Worm (Caenorhabditis elegans) whole organism, L1 larva: Measurements from ENCODE around the gene str-160.
A peak's percentile ranks its signal among the peaks of the same experiment; 100 is the strongest.

ENCODE experiments used
- C04F5.9 ChIP-seq: sonication (generic microtip); optimal IDR thresholded peaks from 2 replicates; lab custom pipeline; 2016; ENCODE audit warnings: missing genetic modification characterization, missing compliant biosample characterization
- C16A3.4 ChIP-seq: fragments of 150-350 bp; optimal IDR thresholded peaks from 2 replicates; lab custom pipeline; 2014; ENCODE audit warnings: missing biosample characterization, missing genetic modification characterization
- blmp-1 ChIP-seq: fragments of 150-350 bp; optimal IDR thresholded peaks from 2 replicates; lab custom pipeline; 2014; ENCODE audit warnings: missing biosample characterization, missing genetic modification characterization
- ceh-8 ChIP-seq: fragments of 200-800 bp; sonication (Bioruptor generic); optimal IDR thresholded peaks from 2 replicates; lab custom pipeline; 2018; ENCODE audit warnings: mild to moderate bottlenecking, missing genetic modification characterization, moderate library complexity, missing compliant biosample characterization
- ceh-88 ChIP-seq: fragments of 200-800 bp; sonication (Bioruptor generic); IDR thresholded peaks from 2 replicates; pipeline ENCODE4 v1.3.6; 2022; ENCODE audit warnings: missing genetic modification characterization, missing compliant biosample characterization
- ceh-90 ChIP-seq: sonication (generic microtip); optimal IDR thresholded peaks from 2 replicates; lab custom pipeline; 2016; ENCODE audit warnings: missing genetic modification characterization, missing compliant biosample characterization
- dsc-1 ChIP-seq: sonication (generic microtip); optimal IDR thresholded peaks from 2 replicates; lab custom pipeline; 2016; ENCODE audit warnings: mild to moderate bottlenecking, missing genetic modification characterization, missing compliant biosample characterization
- efl-1 ChIP-seq, 4 experiments: fragments of 150-350 bp; optimal IDR thresholded peaks in 3 of 4; peaks in 1 of 4; 1 replicate in 1 of 4; 2 replicates in 3 of 4; lab custom pipeline; 2014; ENCODE audit warnings: missing biosample characterization in 2 of 4, missing genetic modification characterization in 2 of 4, missing genetic modification reagents in 2 of 4
- egl-13 ChIP-seq: sonication (generic microtip); optimal IDR thresholded peaks from 2 replicates; lab custom pipeline; 2016; ENCODE audit warnings: missing genotype, missing genetic modification reagents, missing genetic modification characterization, missing compliant biosample characterization
- elt-3 ChIP-seq, 6 experiments: fragments of 150-350 bp in 1 of 6; sonication (generic microtip); optimal IDR thresholded peaks; 2 replicates each; lab custom pipeline; 2017 to 2018; ENCODE audit warnings: missing biosample characterization in 6 of 6, missing genetic modification characterization in 6 of 6, inconsistent platforms in 1 of 6
- ets-5 ChIP-seq: fragments of 200-800 bp; sonication (Bioruptor generic); IDR thresholded peaks from 2 replicates; pipeline ENCODE4 v1.3.6; 2022; ENCODE audit warnings: missing genetic modification characterization, missing compliant biosample characterization
- hlh-4 ChIP-seq: sonication (generic microtip); optimal IDR thresholded peaks from 2 replicates; lab custom pipeline; 2016; ENCODE audit warnings: mild to moderate bottlenecking, missing genetic modification characterization, missing compliant biosample characterization
- irx-1 ChIP-seq: sonication (generic microtip); optimal IDR thresholded peaks from 2 replicates; lab custom pipeline; 2016; ENCODE audit warnings: missing genetic modification characterization, missing compliant biosample characterization
- isw-1 ChIP-seq: fragments of 200-800 bp; sonication (Bioruptor generic); IDR thresholded peaks from 2 replicates; pipeline ENCODE4 v1.3.6; 2022; ENCODE audit warnings: missing genetic modification characterization, missing compliant biosample characterization
- lin-14 ChIP-seq: fragments of 200-800 bp; sonication (Bioruptor generic); optimal IDR thresholded peaks from 2 replicates; lab custom pipeline; 2018; ENCODE audit warnings: mild to moderate bottlenecking, missing genetic modification characterization, moderate library complexity, missing compliant biosample characterization
- lin-15B ChIP-seq: fragments of 150-350 bp; sonication (generic microtip); optimal IDR thresholded peaks from 3 replicates; lab custom pipeline; 2014; ENCODE audit warnings: missing biosample characterization, missing genetic modification characterization
- lin-35 ChIP-seq, 2 experiments: fragments of 150-350 bp; optimal IDR thresholded peaks; 2 replicates each; lab custom pipeline; 2014; ENCODE audit warnings: missing biosample characterization in 2 of 2, missing genetic modification characterization in 2 of 2, missing genetic modification reagents in 2 of 2
- lir-3 ChIP-seq: sonication (generic microtip); optimal IDR thresholded peaks from 2 replicates; lab custom pipeline; 2016; ENCODE audit warnings: mild to moderate bottlenecking, missing genetic modification characterization, moderate library complexity, missing compliant biosample characterization; ENCODE audit not compliant: poor library complexity
- lsy-2 ChIP-seq, 2 experiments: fragments of 150-350 bp; optimal IDR thresholded peaks; 2 replicates each; lab custom pipeline; 2014; ENCODE audit warnings: missing biosample characterization in 2 of 2, missing genetic modification characterization in 2 of 2
- mab-9 ChIP-seq: fragments of 200-800 bp; sonication (Bioruptor generic); IDR thresholded peaks from 2 replicates; pipeline ENCODE4 v1.3.6; 2022; ENCODE audit warnings: missing genetic modification reagents, missing genetic modification characterization, missing compliant biosample characterization
- mef-2 ChIP-seq: fragments of 150-350 bp; optimal IDR thresholded peaks from 2 replicates; lab custom pipeline; 2014; ENCODE audit warnings: missing biosample characterization, missing genetic modification characterization
- nhr-11 ChIP-seq: fragments of 150-350 bp; optimal IDR thresholded peaks from 2 replicates; lab custom pipeline; 2014; ENCODE audit warnings: missing biosample characterization, missing genetic modification characterization
- nhr-12 ChIP-seq: sonication (generic microtip); optimal IDR thresholded peaks from 2 replicates; lab custom pipeline; 2017; ENCODE audit warnings: missing biosample characterization, missing genetic modification characterization
- nhr-19 ChIP-seq: fragments of 200-800 bp; sonication (Bioruptor generic); conservative IDR thresholded peaks from 2 replicates; pipeline ENCODE4 v1.3.6; 2022; ENCODE audit warnings: missing genetic modification characterization, missing compliant biosample characterization
- nhr-237 ChIP-seq: fragments of 150-350 bp; optimal IDR thresholded peaks from 2 replicates; lab custom pipeline; 2014; ENCODE audit warnings: missing biosample characterization, missing genetic modification characterization
- nhr-28 ChIP-seq: fragments of 150-350 bp; optimal IDR thresholded peaks from 2 replicates; lab custom pipeline; 2014; ENCODE audit warnings: missing biosample characterization, missing genetic modification characterization
- nhr-47 ChIP-seq: sonication (generic microtip); optimal IDR thresholded peaks from 2 replicates; lab custom pipeline; 2016; ENCODE audit warnings: mild to moderate bottlenecking, missing genetic modification characterization, moderate library complexity, missing compliant biosample characterization
- nhr-71 ChIP-seq: sonication (generic microtip); optimal IDR thresholded peaks from 2 replicates; lab custom pipeline; 2016; ENCODE audit warnings: mild to moderate bottlenecking, missing genetic modification characterization, moderate library complexity, missing compliant biosample characterization
- nhr-76 ChIP-seq: sonication (generic microtip); optimal IDR thresholded peaks from 2 replicates; lab custom pipeline; 2017; ENCODE audit warnings: missing biosample characterization, missing genetic modification characterization
- nhr-84 ChIP-seq: sonication (generic microtip); optimal IDR thresholded peaks from 2 replicates; lab custom pipeline; 2017; ENCODE audit warnings: missing biosample characterization, missing genetic modification characterization
- nhr-85 ChIP-seq: sonication (generic microtip); peaks from one replicate; lab custom pipeline; 2016; ENCODE audit warnings: missing genetic modification characterization, inconsistent platforms, missing compliant biosample characterization
- rnt-1 ChIP-seq: sonication (generic microtip); optimal IDR thresholded peaks from 2 replicates; lab custom pipeline; 2016; ENCODE audit warnings: mild to moderate bottlenecking, missing genetic modification characterization, moderate library complexity, missing compliant biosample characterization
- snpc-4 ChIP-seq: fragments of 150-350 bp; optimal IDR thresholded peaks from 2 replicates; lab custom pipeline; 2014; ENCODE audit warnings: missing biosample characterization, missing genetic modification characterization
- sox-4 ChIP-seq: sonication (generic microtip); optimal IDR thresholded peaks from 2 replicates; lab custom pipeline; 2016; ENCODE audit warnings: missing genetic modification characterization, missing compliant biosample characterization
- swsn-7 ChIP-seq: sonication (generic microtip); optimal IDR thresholded peaks from 2 replicates; lab custom pipeline; 2016; ENCODE audit warnings: missing genetic modification characterization, missing compliant biosample characterization
- tbx-2 ChIP-seq: sonication (generic microtip); optimal IDR thresholded peaks from 2 replicates; lab custom pipeline; 2016; ENCODE audit warnings: missing genetic modification characterization, missing compliant biosample characterization
- tlp-1 ChIP-seq: fragments of 150-350 bp; optimal IDR thresholded peaks from 2 replicates; lab custom pipeline; 2014; ENCODE audit warnings: missing biosample characterization, missing genetic modification characterization
- unc-130 ChIP-seq: fragments of 150-350 bp; optimal IDR thresholded peaks from 2 replicates; lab custom pipeline; 2017; ENCODE audit warnings: missing biosample characterization, missing genetic modification characterization, inconsistent platforms
- unc-62 ChIP-seq: fragments of 150-350 bp; optimal IDR thresholded peaks from 2 replicates; lab custom pipeline; 2014; ENCODE audit warnings: missing biosample characterization, missing genetic modification reagents, missing genetic modification characterization
- unc-98 ChIP-seq: fragments of 200-800 bp; sonication (Bioruptor generic); IDR thresholded peaks from 2 replicates; pipeline ENCODE4 v1.3.6; 2022; ENCODE audit warnings: missing genetic modification characterization, missing compliant biosample characterization
- vab-15 ChIP-seq: sonication (generic microtip); optimal IDR thresholded peaks from 2 replicates; lab custom pipeline; 2017; ENCODE audit warnings: missing genotype, mild to moderate bottlenecking, missing genetic modification characterization, missing compliant biosample characterization
- xbp-1 ChIP-seq: sonication (generic microtip); optimal IDR thresholded peaks from 2 replicates; lab custom pipeline; 2016; ENCODE audit warnings: missing genetic modification characterization, missing compliant biosample characterization
- zag-1 ChIP-seq: fragments of 150-350 bp; optimal IDR thresholded peaks from 2 replicates; lab custom pipeline; 2014; ENCODE audit warnings: missing biosample characterization, missing genetic modification characterization
- zip-4 ChIP-seq: fragments of 200-800 bp; sonication (Bioruptor generic); optimal IDR thresholded peaks from 2 replicates; lab custom pipeline; 2018; ENCODE audit warnings: mild to moderate bottlenecking, missing genetic modification characterization, moderate library complexity, missing compliant biosample characterization

Gene str-160

DNA sequence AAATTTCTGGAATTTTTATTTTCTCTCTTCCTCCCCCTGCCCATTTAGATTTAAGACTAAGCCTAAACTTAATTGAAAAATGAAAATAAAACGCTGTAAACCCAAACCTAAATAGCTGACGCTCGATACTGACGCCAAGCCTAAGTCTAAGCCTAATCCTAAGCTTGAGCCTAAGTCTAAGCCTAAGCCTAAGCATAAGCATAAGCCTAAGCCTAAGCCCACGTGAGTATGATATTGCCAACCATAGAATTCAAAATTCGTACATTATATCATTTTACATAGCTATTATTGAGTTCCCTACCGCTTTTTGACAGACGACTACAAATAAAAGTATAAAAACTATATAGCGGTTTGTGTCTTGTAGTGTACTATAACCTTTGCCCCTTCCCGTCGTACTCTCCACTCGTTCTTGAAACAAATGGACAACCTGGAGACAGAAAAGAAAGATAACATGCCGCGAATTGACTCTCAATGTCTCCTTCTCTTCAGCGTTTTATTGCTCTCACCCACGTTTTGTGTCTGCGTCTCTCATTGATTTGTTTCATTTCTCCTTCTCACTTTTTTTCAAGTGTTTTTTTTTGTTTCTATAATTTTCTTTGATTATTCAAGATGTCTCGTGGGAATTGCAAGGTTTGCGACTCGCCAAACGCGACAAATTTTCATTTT lies 8.7 kb downstream of the str-160 start, which contains the start of gene nhr-256 (continued):
- TF ChIP-seq tbx-2 (tag; lab: Kevin White, UChicago), result peak; percentile 67
- peak; percentile 72 for TF ChIP-seq nhr-19
- TF ChIP-seq C16A3.4, result peak; percentile 43
- peak; percentile 50 for TF ChIP-seq nhr-28 (tag; lab: Kevin White, UChicago)
- no peak for TF ChIP-seq tlp-1
- TF ChIP-seq mab-9 (GFP tag; lab: Robert Waterston, UW), result no peak
- peak; percentile 62 for TF ChIP-seq nhr-47 (tag; lab: Kevin White, UChicago)
- no peak for TF ChIP-seq unc-62 (GFP tag; lab: Kevin White, UChicago)
- no peak for TF ChIP-seq ets-5 (GFP tag; lab: Robert Waterston, UW)
- TF ChIP-seq ceh-88 (GFP tag; lab: Robert Waterston, UW), result no peak
- peak; percentile 54 for TF ChIP-seq swsn-7 (tag; lab: Kevin White, UChicago)
- peak; percentile 27 for TF ChIP-seq xbp-1 (tag; lab: Kevin White, UChicago)
- TF ChIP-seq lir-3, result peak; percentile 32
- no peak for TF ChIP-seq ceh-8 (GFP tag; lab: Kevin White, UChicago)
- TF ChIP-seq nhr-76, result no peak
- TF ChIP-seq ceh-90 (tag; lab: Kevin White, UChicago), result no peak
- no peak for TF ChIP-seq isw-1 (GFP tag; lab: Robert Waterston, UW)
- peak; percentile 60 for TF ChIP-seq rnt-1 (tag; lab: Kevin White, UChicago)
- TF ChIP-seq nhr-85 (tag; lab: Kevin White, UChicago), result peak; percentile 84
- peak; percentile 50 to 75 for TF ChIP-seq lsy-2 (tag; optimal IDR thresholded peaks at IDR 0.05; lab: Kevin White, UChicago)
- TF ChIP-seq unc-98 (GFP tag; lab: Robert Waterston, UW), result no peak
- no peak for TF ChIP-seq zip-4 (GFP tag; lab: Kevin White, UChicago)
- TF ChIP-seq C04F5.9 (tag; lab: Kevin White, UChicago), result no peak
- no peak for TF ChIP-seq vab-15 (tag; lab: Kevin White, UChicago)
- TF ChIP-seq lin-14, result no peak
- TF ChIP-seq snpc-4 (tag; lab: Kevin White, UChicago), result peak; percentile 52
- peak; percentile 33 for TF ChIP-seq irx-1 (tag; lab: Kevin White, UChicago)
- TF ChIP-seq nhr-84 (tag; lab: Kevin White, UChicago), result no peak
- peak; percentile 49 for TF ChIP-seq nhr-237 (tag; lab: Kevin White, UChicago)
- peak; percentile 35 for TF ChIP-seq nhr-11 (tag; lab: Kevin White, UChicago)
- TF ChIP-seq nhr-12 (tag; lab: Kevin White, UChicago), result peak; percentile 29
- peak; percentile 92 for TF ChIP-seq blmp-1 (tag; lab: Kevin White, UChicago)
- TF ChIP-seq lin-35 (GFP tag; optimal IDR thresholded peaks at IDR 0.05; lab: Kevin White, UChicago), result peak; percentile 44 to 80

DNA sequence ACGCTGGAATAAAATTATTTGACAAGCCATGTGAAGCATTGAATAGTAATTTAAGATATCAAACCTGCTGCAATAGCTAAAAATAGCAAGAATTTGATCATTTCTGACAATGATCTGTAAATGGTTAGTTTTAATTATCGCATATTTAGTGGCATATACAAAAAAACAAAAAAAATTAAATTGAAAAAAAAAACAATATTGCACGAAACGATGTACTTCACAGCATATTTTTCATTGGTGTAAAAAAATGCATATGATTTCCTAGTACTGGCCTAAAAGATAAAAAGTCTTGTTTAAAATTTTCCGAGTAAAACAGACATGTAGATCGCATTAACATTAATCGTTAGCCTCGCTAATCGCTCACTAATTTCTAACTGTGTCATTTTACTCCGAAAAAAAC lies 14.4 kb downstream of the str-160 start, which contains the start of gene ZK697.8:
Gene ZK697.8, minus strand, starts transcription at position 101 of the 400 bp plus-strand sequence.
- TF ChIP-seq nhr-12 (tag; lab: Kevin White, UChicago) (no peak), sox-4 (tag; lab: Kevin White, UChicago) (no peak), efl-1 (optimal IDR thresholded peaks at IDR 0.05; lab: Kevin White, UChicago) (no peak), efl-1 (GFP tag; optimal IDR thresholded peaks at IDR 0.05 in 1 of 2; lab: Kevin White, UChicago) (no peak), mef-2 (tag; lab: Kevin White, UChicago) (no peak), hlh-4 (tag; lab: Kevin White, UChicago) (no peak), snpc-4 (tag; lab: Kevin White, UChicago) (no peak), xbp-1 (tag; lab: Kevin White, UChicago) (no peak), unc-130 (tag; lab: Kevin White, UChicago) (no peak), egl-13 (tag; lab: Kevin White, UChicago) (no peak), mab-9 (GFP tag; lab: Robert Waterston, UW) (no peak), unc-62 (GFP tag; lab: Kevin White, UChicago) (no peak), blmp-1 (tag; lab: Kevin White, UChicago) (no peak), nhr-71 (tag; lab: Kevin White, UChicago) (no peak), unc-98 (GFP tag; lab: Robert Waterston, UW) (no peak), zag-1 (tag; lab: Kevin White, UChicago) (no peak), nhr-11 (tag; lab: Kevin White, UChicago) (no peak), elt-3 (tag; optimal IDR thresholded peaks at IDR 0.05; lab: Kevin White, UChicago) (no peak), lin-15B (tag; lab: Kevin White, UChicago) (no peak), dsc-1 (no peak), nhr-237 (tag; lab: Kevin White, UChicago) (no peak)
